Worm (Caenorhabditis elegans): ENCODE results near the gene K09E9.1.

DNA sequence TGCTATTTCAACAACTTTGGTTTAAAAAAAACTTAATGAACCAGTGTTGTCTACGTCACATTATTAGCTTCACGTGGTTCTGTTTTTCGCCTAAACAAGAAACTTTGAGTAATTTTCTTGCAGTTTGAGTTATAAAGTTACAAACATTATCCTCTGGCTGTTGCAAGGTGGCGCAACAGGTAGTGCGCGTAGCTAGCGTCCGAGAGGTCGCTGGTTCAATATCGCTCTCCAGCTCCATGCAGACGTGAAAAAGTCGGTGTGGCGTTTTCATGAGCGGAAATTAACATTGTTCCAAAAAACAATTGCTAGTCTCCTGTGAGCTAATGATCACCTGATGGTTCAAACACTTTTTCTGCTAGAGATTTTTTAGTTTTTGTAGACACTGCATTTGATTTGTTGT lies 1.0 kb upstream of the K09E9.1 start:
- TF ChIP-seq unc-62 (GFP tag; optimal IDR thresholded peaks at IDR 0.05) (no peak), lin-13 (GFP tag; optimal IDR thresholded peaks at IDR 0.05) (no peak)

Measured in whole organism, L1 larva.